Worm (Caenorhabditis elegans): ENCODE measurements around the gene acc-3.

Gene acc-3

ce11 chrX:4711698-4712329, 15.5 kb downstream of the acc-3 start, which contains the start of the genes dnj-14 and glit-1 (continued):
- no peak for TF ChIP-seq ceh-30 (tag; optimal IDR thresholded peaks at IDR 0.05)
- no peak for TF ChIP-seq fax-1 (tag; optimal IDR thresholded peaks at IDR 0.05)
- no peak for TF ChIP-seq ceh-24 (tag; optimal IDR thresholded peaks at IDR 0.05)
- no peak for TF ChIP-seq ceh-9 (tag; optimal IDR thresholded peaks at IDR 0.05)
- TF ChIP-seq elt-2 (tag; optimal IDR thresholded peaks at IDR 0.05): peak; percentile 68
- TF ChIP-seq ceh-31 (tag; optimal IDR thresholded peaks at IDR 0.05): peak; percentile 88
- TF ChIP-seq eyg-1 (tag; optimal IDR thresholded peaks at IDR 0.05): peak; percentile 35
- TF ChIP-seq nhr-11 (tag; optimal IDR thresholded peaks at IDR 0.05): no peak
- TF ChIP-seq syd-9 (tag; optimal IDR thresholded peaks at IDR 0.05): peak; percentile 60
- no peak for TF ChIP-seq hlh-15 (tag; optimal IDR thresholded peaks at IDR 0.05)
- TF ChIP-seq K09A11.1 (tag; optimal IDR thresholded peaks at IDR 0.05; ENCODE audit: insufficient read depth): peak; percentile 16
- TF ChIP-seq madf-2 (tag; optimal IDR thresholded peaks at IDR 0.05): peak; percentile 45
- TF ChIP-seq ceh-14 (tag; optimal IDR thresholded peaks at IDR 0.05): peak; percentile 43
- peak; percentile 54 for TF ChIP-seq ceh-19 (GFP tag; optimal IDR thresholded peaks at IDR 0.05)
- no peak for TF ChIP-seq pha-4 (tag; optimal IDR thresholded peaks at IDR 0.05)
- TF ChIP-seq nfya-1 (tag; optimal IDR thresholded peaks at IDR 0.05): peak; percentile 91
- TF ChIP-seq odd-2 (tag; optimal IDR thresholded peaks at IDR 0.05): no peak
- TF ChIP-seq ahr-1 (tag; optimal IDR thresholded peaks at IDR 0.05): no peak
- no peak for TF ChIP-seq Y22D7AL.16 (tag; optimal IDR thresholded peaks at IDR 0.05)
- TF ChIP-seq fkh-10 (GFP tag; optimal IDR thresholded peaks at IDR 0.05): no peak
- peak; percentile 64 for TF ChIP-seq F13H6.1 (tag; optimal IDR thresholded peaks at IDR 0.05)
- TF ChIP-seq C38D4.7 (GFP tag; optimal IDR thresholded peaks at IDR 0.05): no peak
- peak; percentile 73 for TF ChIP-seq rnt-1 (tag; optimal IDR thresholded peaks at IDR 0.05)
- peak; percentile 85 for TF ChIP-seq unc-55 (GFP tag; optimal IDR thresholded peaks at IDR 0.05)
- no peak for TF ChIP-seq lin-11 (tag; optimal IDR thresholded peaks at IDR 0.05)
- no peak for TF ChIP-seq mec-3 (tag; optimal IDR thresholded peaks at IDR 0.05; ENCODE audit: borderline replicate concordance)
- no peak for TF ChIP-seq pros-1 (tag; optimal IDR thresholded peaks at IDR 0.05)
- TF ChIP-seq tbx-2 (tag; optimal IDR thresholded peaks at IDR 0.05): peak; percentile 91
- TF ChIP-seq che-1 (tag; optimal IDR thresholded peaks at IDR 0.05): no peak
- TF ChIP-seq fkh-6 (tag; optimal IDR thresholded peaks at IDR 0.05): peak; percentile 23
- TF ChIP-seq dve-1 (tag; optimal IDR thresholded peaks at IDR 0.05): peak; percentile 38
- no peak for TF ChIP-seq pag-3 (tag; optimal IDR thresholded peaks at IDR 0.05; ENCODE audit: borderline replicate concordance)
- no peak for TF ChIP-seq nhr-232 (tag; optimal IDR thresholded peaks at IDR 0.05)
- TF ChIP-seq ceh-34 (tag; optimal IDR thresholded peaks at IDR 0.05): peak; percentile 81
- no peak for TF ChIP-seq npax-4 (tag; optimal IDR thresholded peaks at IDR 0.05)
- peak; percentile 26 for TF ChIP-seq C08G9.2 (tag; optimal IDR thresholded peaks at IDR 0.05)
- peak; percentile 58 for TF ChIP-seq T23F11.4 (GFP tag; optimal IDR thresholded peaks at IDR 0.05)
- peak; percentile 55 for TF ChIP-seq ets-4 (tag; optimal IDR thresholded peaks at IDR 0.05)
- peak; percentile 27 for TF ChIP-seq gmeb-2 (tag; optimal IDR thresholded peaks at IDR 0.05)
- TF ChIP-seq tbx-7 (tag; optimal IDR thresholded peaks at IDR 0.05): no peak
- TF ChIP-seq pat-9 (tag; optimal IDR thresholded peaks at IDR 0.05): no peak
- TF ChIP-seq ttx-3 (tag; optimal IDR thresholded peaks at IDR 0.05): no peak
- peak; percentile 6 for TF ChIP-seq lim-6 (tag; optimal IDR thresholded peaks at IDR 0.05)
- TF ChIP-seq pax-1 (tag; optimal IDR thresholded peaks at IDR 0.05): no peak
- TF ChIP-seq ceh-45 (GFP tag; IDR thresholded peaks at IDR 0.05): 0 out of 2 replicates have a peak, but pooled peaks have one; percentile 9
- TF ChIP-seq unc-42 (tag; optimal IDR thresholded peaks at IDR 0.05): peak; percentile 86
- no peak for TF ChIP-seq elt-4 (tag; optimal IDR thresholded peaks at IDR 0.05)
- TF ChIP-seq sox-4 (tag; optimal IDR thresholded peaks at IDR 0.05): no peak
- TF ChIP-seq ztf-16 (tag; optimal IDR thresholded peaks at IDR 0.05): no peak
- no peak for TF ChIP-seq K02D7.2 (tag; optimal IDR thresholded peaks at IDR 0.05)
- TF ChIP-seq ceh-2 (tag; optimal IDR thresholded peaks at IDR 0.05): peak; percentile 65
- TF ChIP-seq ama-1 (optimal IDR thresholded peaks at IDR 0.05): no peak
- TF ChIP-seq pqm-1 (tag; optimal IDR thresholded peaks at IDR 0.05): peak; percentile 68

Data from whole organism, late embryonic.